Fruit fly (Drosophila melanogaster) whole organism, prepupa: ENCODE data around the gene Eig71Ek.

Experiments used
- CG10669 ChIP-seq: fragments of 200-800 bp; sonication (Bioruptor generic); optimal IDR thresholded peaks from 3 replicates; lab custom pipeline; 2018; ENCODE audit warnings: missing biosample characterization, mild to moderate bottlenecking, missing genetic modification characterization, moderate library complexity
- Eip75B ChIP-seq: fragments of 200-800 bp; sonication (Bioruptor generic); optimal IDR thresholded peaks from 3 replicates; lab custom pipeline; 2016; ENCODE audit warnings: missing biosample characterization, missing genetic modification characterization
- Hr39 ChIP-seq: fragments of 200-800 bp; sonication (Bioruptor generic); optimal IDR thresholded peaks from 2 replicates; lab custom pipeline; 2016; ENCODE audit warnings: missing biosample characterization, missing genetic modification characterization
- Sox15 ChIP-seq: fragments of 200-800 bp; sonication (Bioruptor generic); optimal IDR thresholded peaks from 3 replicates; lab custom pipeline; 2016; ENCODE audit warnings: missing biosample characterization, missing genetic modification characterization
- spab ChIP-seq: fragments of 200-800 bp; sonication (Bioruptor generic); optimal IDR thresholded peaks from 2 replicates; lab custom pipeline; 2017; ENCODE audit warnings: missing biosample characterization, mild to moderate bottlenecking, missing genetic modification characterization, missing genetic modification reagents

- TF ChIP-seq spab = no peak
- TF ChIP-seq Hr39 (GFP tag; lab: Kevin White, UChicago) = no peak
- no peak for TF ChIP-seq Eip75B
- TF ChIP-seq Sox15 (GFP tag; lab: Kevin White, UChicago) = no peak
- TF ChIP-seq CG10669 (GFP tag; lab: Kevin White, UChicago) = no peak
Observed at dm6 chr3L:15708579-15708978, 47.5 kb downstream of the Eig71Ek start.
